Fruit fly (Drosophila melanogaster): ENCODE results near the gene mura.
A peak's percentile ranks its signal among the peaks of the same experiment; 100 is the strongest.

Gene mura

dm6 chr3R:9573812-9574587 lies 22.4 kb upstream of the mura start, which contains the start of gene CG9399 (continued):
- TF ChIP-seq ara (GFP tag; IDR thresholded peaks at IDR 0.05) (peak; percentile 98), Trl (optimal IDR thresholded peaks at IDR 0.05) (peak in 1 of 2 experiments; percentile 85), Trl (GFP tag; optimal IDR thresholded peaks at IDR 0.05) (peak; percentile 91), amos (GFP tag; IDR thresholded peaks at IDR 0.05; ENCODE audit: partially characterized antibody) (peak; percentile 64; the same call in 1 of the 2 replicates), CG7839 (tag; optimal IDR thresholded peaks at IDR 0.05) (peak; percentile 96), Lhr (GFP tag; optimal IDR thresholded peaks at IDR 0.05) (peak; percentile 96), CG12391 (tag; optimal IDR thresholded peaks at IDR 0.05) (peak; percentile 99), Neu2 (GFP tag; optimal IDR thresholded peaks at IDR 0.05; ENCODE audit: borderline replicate concordance) (peak; percentile 13), CG18619 (GFP tag; optimal IDR thresholded peaks at IDR 0.05) (peak; percentile 95), CG10959 (GFP tag; IDR thresholded peaks at IDR 0.05) (peak; percentile 92), CG3838 (GFP tag; optimal IDR thresholded peaks at IDR 0.05) (peak; percentile 90), Fer1 (GFP tag; optimal IDR thresholded peaks at IDR 0.05) (peak; percentile 94), zfh1 (GFP tag; IDR thresholded peaks at IDR 0.05) (peak; percentile 99), CG17802 (tag; optimal IDR thresholded peaks at IDR 0.05) (peak; percentile 84), Sin3A (optimal IDR thresholded peaks at IDR 0.05) (no peak), MTF-1 (GFP tag; optimal IDR thresholded peaks at IDR 0.05; ENCODE audit: borderline replicate concordance) (peak; percentile 88), CG7745 (tag; optimal IDR thresholded peaks at IDR 0.05) (peak; percentile 89), salm (tag; optimal IDR thresholded peaks at IDR 0.05) (peak; percentile 94), CG3163 (GFP tag; optimal IDR thresholded peaks at IDR 0.05) (peak; percentile 71), emc (GFP tag; optimal IDR thresholded peaks at IDR 0.05) (peak; percentile 63), CG1832 (GFP tag; optimal IDR thresholded peaks at IDR 0.05) (no peak), NK7.1 (GFP tag; optimal IDR thresholded peaks at IDR 0.05) (peak; percentile 68), HHEX (GFP tag; optimal IDR thresholded peaks at IDR 0.05) (peak; percentile 95), CG2875 (GFP tag; optimal IDR thresholded peaks at IDR 0.05) (peak; percentile 96), tll (GFP tag; optimal IDR thresholded peaks at IDR 0.05) (peak; percentile 20 to 90), dimm (GFP tag; IDR thresholded peaks at IDR 0.05) (peak; percentile 97), Dp (GFP tag; optimal IDR thresholded peaks at IDR 0.05) (peak; percentile 42), twi (tag; optimal IDR thresholded peaks at IDR 0.05) (peak; percentile 92), sima (GFP tag; optimal IDR thresholded peaks at IDR 0.05) (peak; percentile 83), Lim3 (GFP tag; IDR thresholded peaks at IDR 0.05) (peak; percentile 94), chif (GFP tag; optimal IDR thresholded peaks at IDR 0.05) (peak; percentile 94 to 96), CG14441 (GFP tag; IDR thresholded peaks at IDR 0.05) (peak; percentile 98), Ravus (GFP tag; IDR thresholded peaks at IDR 0.05) (peak; percentile 85), tgo (GFP tag; IDR thresholded peaks at IDR 0.05) (peak; percentile 98), nerfin-2 (GFP tag; IDR thresholded peaks at IDR 0.05; ENCODE audit: partially characterized antibody) (no peak), Adf1 (GFP tag; IDR thresholded peaks at IDR 0.05) (peak; percentile 75), crol (GFP tag; IDR thresholded peaks at IDR 0.05) (peak; percentile 77), Bgb (GFP tag; IDR thresholded peaks at IDR 0.05; ENCODE audit: partially characterized antibody) (peak; percentile 65; the same call in 1 of the 2 replicates), Atf6 (GFP tag; IDR thresholded peaks at IDR 0.05) (peak; percentile 96), CG8359 (GFP tag; optimal IDR thresholded peaks at IDR 0.05; ENCODE audit: borderline replicate concordance) (peak; percentile 87), CG11093 (GFP tag; IDR thresholded peaks at IDR 0.05) (peak; percentile 96), Sry-β (GFP tag; optimal IDR thresholded peaks at IDR 0.05) (peak; percentile 97), run (tag; optimal IDR thresholded peaks at IDR 0.05) (peak; percentile 94), Doc2 (GFP tag; IDR thresholded peaks at IDR 0.05) (peak; percentile 85), wdn (GFP tag; IDR thresholded peaks at IDR 0.05) (peak; percentile 92), usp (GFP tag; optimal IDR thresholded peaks at IDR 0.05) (no peak), Gug (GFP tag; IDR thresholded peaks at IDR 0.05) (peak; percentile 98), Hmx (GFP tag; optimal IDR thresholded peaks at IDR 0.05) (peak; percentile 88), aop (GFP tag; IDR thresholded peaks at IDR 0.05) (peak; percentile 96)
